Fruit fly (Drosophila melanogaster) whole organism, larva: Measurements from ENCODE around the gene Cdk7.

ENCODE experiments used
- noc ChIP-seq: fragments of 200-800 bp; sonication (Bioruptor generic); optimal IDR thresholded peaks from 3 replicates; lab custom pipeline; 2019; ENCODE audit warnings: missing biosample characterization, mild to moderate bottlenecking, missing genetic modification characterization, moderate library complexity

Gene Cdk7

DNA sequence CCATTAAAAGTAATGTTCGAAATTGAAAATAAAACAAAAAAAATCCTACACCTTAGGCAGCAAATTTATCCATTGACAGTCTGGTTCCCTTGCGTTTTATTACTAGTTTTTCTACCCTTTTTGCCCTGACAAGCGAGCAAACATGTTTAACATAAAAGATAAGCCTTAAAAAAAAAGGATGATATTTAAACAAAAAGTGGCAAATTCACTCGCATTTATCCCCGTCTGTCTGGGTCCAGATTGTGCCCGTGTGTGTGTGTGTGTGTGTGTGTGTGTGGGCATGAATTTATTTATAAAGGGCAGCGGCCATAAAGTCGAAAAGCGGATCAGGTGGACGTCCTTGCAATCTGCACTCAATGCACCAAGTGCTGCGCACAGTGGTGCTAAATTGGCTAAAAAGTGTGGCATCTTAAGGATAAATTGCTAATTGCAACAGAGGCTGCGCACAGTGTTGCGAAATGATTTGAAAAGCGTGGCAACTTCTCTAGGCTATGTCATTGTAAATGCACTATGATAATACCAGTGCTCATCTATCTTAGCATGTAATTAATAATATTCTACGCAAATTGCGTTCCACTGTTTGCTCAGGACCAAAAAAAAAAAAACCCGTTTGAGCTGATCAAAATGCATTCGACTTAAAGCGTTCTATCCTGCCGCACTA is 8.0 kb downstream of the Cdk7 start:
- TF ChIP-seq noc (tag; lab: Kevin White, UChicago), result no peak

DNA sequence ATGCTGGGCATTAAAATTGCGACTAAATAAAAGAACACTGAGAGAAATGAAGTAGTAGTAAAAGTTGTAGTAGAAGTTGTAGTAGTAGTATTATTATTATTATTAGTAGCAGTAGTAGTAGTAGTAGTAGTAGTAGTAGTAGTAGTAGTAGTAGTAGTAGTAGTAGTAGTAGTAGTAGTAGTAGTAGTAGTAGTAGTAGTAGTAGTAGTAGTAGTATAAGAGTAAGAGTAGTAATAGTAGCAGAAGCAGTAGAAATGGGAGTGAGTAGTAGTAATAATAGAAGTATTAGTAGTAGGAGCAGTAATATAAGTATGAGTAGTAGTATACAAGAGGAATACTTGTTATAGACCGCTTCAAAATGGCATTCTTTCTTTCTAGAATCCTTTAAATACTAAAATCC is 8.8 kb downstream of the Cdk7 start:
- TF ChIP-seq noc (tag; lab: Kevin White, UChicago), result no peak

DNA sequence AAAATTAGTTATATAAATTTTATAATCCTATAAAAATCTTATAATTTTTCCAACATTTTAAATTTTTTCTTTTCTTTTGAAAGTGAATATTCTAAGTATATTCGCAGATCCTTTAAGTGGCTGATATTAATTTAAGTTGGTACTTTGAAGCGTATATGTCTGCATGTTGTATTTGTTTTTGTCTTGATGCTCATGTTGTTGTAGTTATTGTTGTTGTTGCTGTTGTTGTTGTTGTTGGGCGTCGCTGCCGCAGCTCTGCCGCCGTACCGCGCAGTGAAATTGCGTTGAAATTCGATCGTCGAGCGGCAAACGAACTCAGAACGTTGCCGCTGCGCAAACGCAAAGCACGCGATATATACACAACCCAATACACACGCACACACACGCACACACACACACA is 13.0 kb downstream of the Cdk7 start, which contains the start of gene CG42749:
Gene CG42749 (plus strand): TSS at position 301 of the 400 bp plus-strand sequence.
- no peak for TF ChIP-seq noc (tag; lab: Kevin White, UChicago)

DNA sequence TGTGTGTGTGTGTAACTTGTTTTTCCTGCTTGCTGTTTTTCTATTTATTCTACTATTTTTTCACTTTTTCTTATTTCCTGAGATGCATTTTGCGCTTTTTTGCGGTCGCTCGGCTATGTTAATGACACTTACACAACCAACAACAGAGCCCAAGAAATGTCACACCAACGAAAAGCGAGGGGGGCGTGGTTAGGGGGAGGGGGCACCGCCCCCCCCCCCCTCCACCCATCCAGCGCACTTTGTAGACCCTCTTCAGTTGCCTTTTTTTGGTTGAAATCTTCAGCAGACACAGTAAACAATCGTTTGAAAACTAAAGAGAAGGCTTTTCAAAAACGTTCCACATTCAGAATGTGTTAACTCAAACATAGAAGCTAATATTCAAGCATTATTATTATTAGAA is 15.6 kb downstream of the Cdk7 start:
- no peak for TF ChIP-seq noc (tag; lab: Kevin White, UChicago)

DNA sequence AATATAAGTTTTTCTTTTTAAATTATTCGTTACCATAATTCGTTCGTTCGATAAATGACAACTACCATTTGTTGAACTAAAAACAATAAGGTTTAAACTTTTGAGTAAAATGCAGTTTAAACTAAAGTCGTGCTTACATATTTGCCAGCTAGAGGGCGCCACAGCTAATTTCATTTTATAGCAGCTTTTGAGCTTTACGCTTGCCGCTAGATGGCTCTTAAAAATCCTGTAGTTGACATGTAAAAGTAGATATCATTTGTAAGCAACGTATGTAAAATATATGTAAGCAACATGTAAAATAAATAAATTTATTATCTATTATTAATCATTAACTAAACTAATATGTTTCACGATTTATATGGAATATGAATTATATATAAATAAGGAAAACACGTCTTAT is 19.1 kb downstream of the Cdk7 start:
- TF ChIP-seq noc (tag; lab: Kevin White, UChicago), result no peak

DNA sequence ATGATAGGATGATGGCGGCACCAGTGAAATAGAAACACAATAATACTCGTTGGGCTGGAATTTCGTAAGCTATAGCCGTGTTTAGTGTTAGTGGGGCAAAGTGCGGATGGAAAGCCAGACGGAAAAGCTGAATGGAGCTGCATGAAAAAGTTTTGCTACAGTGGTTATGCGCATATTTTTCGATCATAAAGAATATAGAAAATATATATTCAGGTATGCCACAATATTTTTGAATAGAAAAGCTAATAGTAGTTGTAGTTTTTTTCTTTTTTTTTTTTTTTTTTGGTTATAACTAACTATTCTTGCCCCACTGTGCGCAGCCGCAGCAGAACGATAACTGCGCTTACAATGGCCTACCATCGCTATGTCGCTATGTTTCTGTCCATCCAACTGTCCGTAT is 22.3 kb downstream of the Cdk7 start:
- TF ChIP-seq noc (tag; lab: Kevin White, UChicago), result no peak

DNA sequence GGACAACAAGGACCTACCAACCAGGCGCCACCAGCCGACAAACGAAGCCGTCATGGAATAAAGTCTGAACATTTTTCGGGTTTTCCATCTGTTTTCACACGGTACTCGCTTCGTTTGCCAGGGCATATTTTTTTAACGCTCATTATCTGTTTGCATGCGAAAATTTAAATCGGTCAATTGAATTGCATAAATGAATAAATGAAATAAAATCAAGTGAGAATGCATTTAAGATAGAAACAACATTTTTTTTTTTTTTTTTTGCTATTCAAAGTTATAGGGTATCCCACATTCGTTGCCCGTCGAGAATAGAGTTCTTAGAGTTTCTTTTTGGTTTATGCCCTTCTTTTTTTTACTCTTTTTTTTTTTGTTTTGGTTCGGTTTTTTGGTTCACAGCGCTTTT is 22.9 kb downstream of the Cdk7 start:
- no peak for TF ChIP-seq noc (tag; lab: Kevin White, UChicago)
